Worm (Caenorhabditis elegans) whole organism, midembryonic: ENCODE measurements around the gene plc-1.

Source experiments
- T22C8.4 ChIP-seq: fragments of 200-800 bp; sonication (Bioruptor generic); IDR thresholded peaks from 2 replicates; pipeline ENCODE4 v1.3.6; 2022; ENCODE audit warnings: missing genetic modification characterization, missing compliant biosample characterization
- cog-1 ChIP-seq: sonication (generic microtip); optimal IDR thresholded peaks from 2 replicates; lab custom pipeline; 2016; ENCODE audit warnings: missing genetic modification characterization, missing compliant biosample characterization
- flt-1 ChIP-seq: fragments of 200-800 bp; sonication (Bioruptor generic); IDR thresholded peaks from 2 replicates; pipeline ENCODE4 v1.3.6; 2022; ENCODE audit warnings: missing genetic modification characterization, missing compliant biosample characterization
- klf-2 ChIP-seq: fragments of 200-800 bp; sonication (Bioruptor generic); conservative IDR thresholded peaks from 2 replicates; pipeline ENCODE4 v1.3.6; 2022; ENCODE audit warnings: missing genetic modification reagents, missing genetic modification characterization, missing compliant biosample characterization
- med-1 ChIP-seq: sonication (generic microtip); optimal IDR thresholded peaks from 2 replicates; lab custom pipeline; 2017; ENCODE audit warnings: missing genetic modification characterization, mild to moderate bottlenecking, missing compliant biosample characterization, antibody characterized with exemption, missing genetic modification reagents; ENCODE audit not compliant: insufficient read depth
- ref-1 ChIP-seq: fragments of 200-800 bp; sonication (Bioruptor generic); conservative IDR thresholded peaks from 2 replicates; pipeline ENCODE4 v1.3.6; 2022; ENCODE audit warnings: missing genetic modification reagents, missing genetic modification characterization, missing compliant biosample characterization
- tab-1 ChIP-seq: fragments of 200-800 bp; sonication (Bioruptor generic); IDR thresholded peaks from 2 replicates; pipeline ENCODE4 v1.3.6; 2022; ENCODE audit warnings: missing genetic modification characterization, missing compliant biosample characterization
- ztf-23 ChIP-seq: fragments of 200-800 bp; sonication (Bioruptor generic); IDR thresholded peaks from 2 replicates; pipeline ENCODE4 v1.3.6; 2022; ENCODE audit warnings: missing genetic modification reagents, missing genetic modification characterization, missing compliant biosample characterization
- ztf-29 ChIP-seq: fragments of 200-800 bp; sonication (Bioruptor generic); IDR thresholded peaks from 2 replicates; pipeline ENCODE4 v1.3.6; 2022; ENCODE audit warnings: missing genetic modification reagents, missing genetic modification characterization, missing compliant biosample characterization

ce11 chrX:10870137-10870536 lies 31.7 kb upstream of the plc-1 start, which contains the start of gene pgp-7:
- TF ChIP-seq tab-1 (GFP tag; lab: Robert Waterston, UW), result no peak
- no peak for TF ChIP-seq klf-2 (GFP tag; lab: Robert Waterston, UW)
- no peak for TF ChIP-seq ztf-29
- no peak for TF ChIP-seq flt-1 (GFP tag; lab: Robert Waterston, UW)
- no peak for TF ChIP-seq T22C8.4 (GFP tag; lab: Robert Waterston, UW)
- TF ChIP-seq ref-1 (GFP tag; lab: Robert Waterston, UW), result no peak
- no peak for TF ChIP-seq ztf-23 (GFP tag; lab: Robert Waterston, UW)
- TF ChIP-seq med-1 (GFP tag; lab: Kevin White, UChicago), result no peak
- no peak for TF ChIP-seq cog-1 (tag; lab: Kevin White, UChicago)
